Worm (Caenorhabditis elegans) whole organism, L3 larva: ENCODE results near the gene W09H1.1.

ENCODE experiments used
- ama-1 ChIP-seq: fragments of 150-350 bp; optimal IDR thresholded peaks from 2 replicates; lab custom pipeline; 2018
- ceh-16 ChIP-seq: sonication (generic microtip); optimal IDR thresholded peaks from 2 replicates; lab custom pipeline; 2017; ENCODE audit warnings: missing biosample characterization, missing genetic modification characterization
- ceh-28 ChIP-seq: fragments of 150-350 bp; optimal IDR thresholded peaks from 2 replicates; lab custom pipeline; 2014; ENCODE audit warnings: missing biosample characterization, missing genetic modification reagents, missing genetic modification characterization
- ceh-82 ChIP-seq: fragments of 150-350 bp; optimal IDR thresholded peaks from 2 replicates; lab custom pipeline; 2014; ENCODE audit warnings: missing biosample characterization, missing genetic modification characterization
- ceh-9 ChIP-seq: sonication (generic microtip); optimal IDR thresholded peaks from 2 replicates; lab custom pipeline; 2018; ENCODE audit warnings: missing biosample characterization, missing genetic modification characterization
- daf-12 ChIP-seq: fragments of 150-350 bp; optimal IDR thresholded peaks from 2 replicates; lab custom pipeline; 2014; ENCODE audit warnings: missing biosample characterization, missing genetic modification reagents, missing genetic modification characterization
- egl-27 ChIP-seq: sonication (generic microtip); optimal IDR thresholded peaks from 4 replicates; lab custom pipeline; 2017; ENCODE audit warnings: missing biosample characterization, missing genetic modification reagents, missing genetic modification characterization
- egl-5 ChIP-seq: fragments of 150-350 bp; optimal IDR thresholded peaks from 2 replicates; lab custom pipeline; 2017; ENCODE audit warnings: missing biosample characterization, missing genetic modification reagents, missing genetic modification characterization, inconsistent platforms
- elt-1 ChIP-seq: fragments of 150-350 bp; optimal IDR thresholded peaks from 2 replicates; lab custom pipeline; 2014; ENCODE audit warnings: missing biosample characterization, missing genetic modification characterization
- elt-2 ChIP-seq: sonication (generic microtip); optimal IDR thresholded peaks from 2 replicates; lab custom pipeline; 2016; ENCODE audit warnings: missing genetic modification reagents, mild to moderate bottlenecking, missing genetic modification characterization, missing compliant biosample characterization
- elt-3 ChIP-seq, 3 experiments: fragments of 150-350 bp in 1 of 3; sonication (generic microtip) in 2 of 3; optimal IDR thresholded peaks; 2 replicates in 2 of 3; 4 replicates in 1 of 3; lab custom pipeline; 2014 to 2017; ENCODE audit warnings: missing biosample characterization in 3 of 3, missing genetic modification characterization in 3 of 3
- eor-1 ChIP-seq, 2 experiments: fragments of 150-350 bp; optimal IDR thresholded peaks; 2 replicates each; lab custom pipeline; 2014 to 2018; ENCODE audit warnings: missing biosample characterization in 2 of 2, missing genetic modification characterization in 2 of 2
- fkh-2 ChIP-seq: fragments of 150-350 bp; optimal IDR thresholded peaks from 2 replicates; lab custom pipeline; 2014; ENCODE audit warnings: missing biosample characterization, missing genetic modification reagents, missing genetic modification characterization
- fos-1 ChIP-seq: fragments of 150-350 bp; optimal IDR thresholded peaks from 2 replicates; lab custom pipeline; 2014; ENCODE audit warnings: missing biosample characterization, missing genetic modification characterization
- hmg-11 ChIP-seq: sonication (generic microtip); optimal IDR thresholded peaks from 2 replicates; lab custom pipeline; 2016; ENCODE audit warnings: missing genetic modification characterization, missing compliant biosample characterization
- jun-1 ChIP-seq: fragments of 150-350 bp; optimal IDR thresholded peaks from 2 replicates; lab custom pipeline; 2014; ENCODE audit warnings: missing biosample characterization, missing genetic modification reagents, missing genetic modification characterization
- lin-15B ChIP-seq: fragments of 150-350 bp; optimal IDR thresholded peaks from 2 replicates; lab custom pipeline; 2014; ENCODE audit warnings: missing biosample characterization, missing genetic modification characterization
- lin-39 ChIP-seq: fragments of 150-350 bp; optimal IDR thresholded peaks from 2 replicates; lab custom pipeline; 2018; ENCODE audit warnings: missing biosample characterization, missing genetic modification reagents, missing genetic modification characterization
- lsy-12 ChIP-seq: sonication (generic microtip); optimal IDR thresholded peaks from 2 replicates; lab custom pipeline; 2016; ENCODE audit warnings: mild to moderate bottlenecking, missing genetic modification characterization, missing compliant biosample characterization
- mdl-1 ChIP-seq: fragments of 150-350 bp; optimal IDR thresholded peaks from 2 replicates; lab custom pipeline; 2014; ENCODE audit warnings: missing biosample characterization, missing genetic modification characterization
- mml-1 ChIP-seq: fragments of 150-350 bp; sonication (generic microtip); optimal IDR thresholded peaks from 3 replicates; lab custom pipeline; 2014; ENCODE audit warnings: missing biosample characterization, missing genetic modification characterization
- nfya-1 ChIP-seq: sonication (generic microtip); optimal IDR thresholded peaks from 2 replicates; lab custom pipeline; 2017; ENCODE audit warnings: missing genetic modification characterization, mild to moderate bottlenecking, missing compliant biosample characterization, antibody characterized with exemption, moderate library complexity; ENCODE audit not compliant: insufficient read depth
- nhr-11 ChIP-seq: fragments of 150-350 bp; optimal IDR thresholded peaks from 2 replicates; lab custom pipeline; 2014; ENCODE audit warnings: missing biosample characterization, missing genetic modification characterization
- nhr-12 ChIP-seq: fragments of 150-350 bp; optimal IDR thresholded peaks from 2 replicates; lab custom pipeline; 2014; ENCODE audit warnings: missing biosample characterization, missing genetic modification characterization
- nhr-23 ChIP-seq: fragments of 150-350 bp; optimal IDR thresholded peaks from 2 replicates; lab custom pipeline; 2014; ENCODE audit warnings: missing biosample characterization, missing genetic modification reagents, missing genetic modification characterization
- nhr-237 ChIP-seq: fragments of 150-350 bp; optimal IDR thresholded peaks from 2 replicates; lab custom pipeline; 2014; ENCODE audit warnings: missing biosample characterization, missing genetic modification characterization
- nhr-25 ChIP-seq: sonication (generic microtip); optimal IDR thresholded peaks from 2 replicates; lab custom pipeline; 2017; ENCODE audit warnings: missing biosample characterization, missing genetic modification characterization
- nhr-28 ChIP-seq: fragments of 150-350 bp; optimal IDR thresholded peaks from 2 replicates; lab custom pipeline; 2014; ENCODE audit warnings: missing biosample characterization, missing genetic modification characterization
- nhr-43 ChIP-seq: sonication (generic microtip); optimal IDR thresholded peaks from 2 replicates; lab custom pipeline; 2016; ENCODE audit warnings: mild to moderate bottlenecking, missing genetic modification characterization, missing compliant biosample characterization; ENCODE audit not compliant: poor library complexity, severe bottlenecking
- nhr-67 ChIP-seq: fragments of 150-350 bp; optimal IDR thresholded peaks from 2 replicates; lab custom pipeline; 2014; ENCODE audit warnings: missing biosample characterization, missing genetic modification characterization
- nhr-76 ChIP-seq: fragments of 150-350 bp; sonication (generic microtip); optimal IDR thresholded peaks from 5 replicates; lab custom pipeline; 2014; ENCODE audit warnings: missing biosample characterization, missing genetic modification characterization
- pha-4 ChIP-seq: fragments of 150-350 bp; optimal IDR thresholded peaks from 2 replicates; lab custom pipeline; 2014; ENCODE audit warnings: missing biosample characterization, missing genetic modification reagents, missing genetic modification characterization
- sea-2 ChIP-seq: fragments of 150-350 bp; sonication (generic microtip); optimal IDR thresholded peaks from 4 replicates; lab custom pipeline; 2014; ENCODE audit warnings: missing biosample characterization, missing genetic modification reagents, missing genetic modification characterization
- skn-1 ChIP-seq: fragments of 150-350 bp; optimal IDR thresholded peaks from 2 replicates; lab custom pipeline; 2014; ENCODE audit warnings: missing biosample characterization, missing genetic modification characterization
- unc-39 ChIP-seq: sonication (generic microtip); optimal IDR thresholded peaks from 4 replicates; lab custom pipeline; 2017; ENCODE audit warnings: missing biosample characterization, missing genetic modification characterization
- unc-62 ChIP-seq: fragments of 150-350 bp; sonication (generic microtip); optimal IDR thresholded peaks from 4 replicates; lab custom pipeline; 2014; ENCODE audit warnings: missing biosample characterization, missing genetic modification reagents, missing genetic modification characterization
- zag-1 ChIP-seq: fragments of 150-350 bp; optimal IDR thresholded peaks from 2 replicates; lab custom pipeline; 2014; ENCODE audit warnings: missing biosample characterization, missing genetic modification characterization
- ztf-11 ChIP-seq: fragments of 150-350 bp; optimal IDR thresholded peaks from 2 replicates; lab custom pipeline; 2014; ENCODE audit warnings: missing biosample characterization, missing genetic modification characterization
- ztf-4 ChIP-seq: fragments of 150-350 bp; optimal IDR thresholded peaks from 2 replicates; lab custom pipeline; 2014; ENCODE audit warnings: missing biosample characterization, missing genetic modification characterization

Gene W09H1.1

ce11 chrII:13199674-13200215 lies 18.4 kb upstream of the W09H1.1 start, which contains the start of gene btf-1 (continued):
- TF ChIP-seq nhr-23 (tag; lab: Kevin White, UChicago), result peak; percentile 49
- no peak for TF ChIP-seq eor-1 (tag; optimal IDR thresholded peaks at IDR 0.05; lab: Kevin White, UChicago)
- TF ChIP-seq egl-27, result no peak
- no peak for TF ChIP-seq fkh-2 (tag; lab: Kevin White, UChicago)
- TF ChIP-seq ama-1 (lab: Kevin White, UChicago), result peak; percentile 82
- TF ChIP-seq nfya-1 (tag; lab: Kevin White, UChicago), result peak; percentile 68
- TF ChIP-seq ztf-11 (tag; lab: Kevin White, UChicago), result no peak
- TF ChIP-seq unc-39 (tag; lab: Kevin White, UChicago), result no peak
- TF ChIP-seq nhr-67 (tag; lab: Kevin White, UChicago), result no peak
- no peak for TF ChIP-seq nhr-11
- peak; percentile 87 for TF ChIP-seq lin-15B (tag; lab: Kevin White, UChicago)
- peak; percentile 44 for TF ChIP-seq lin-39 (tag; lab: Kevin White, UChicago)
- TF ChIP-seq pha-4, result peak; percentile 78
- TF ChIP-seq skn-1 (tag; lab: Kevin White, UChicago), result peak; percentile 60
- TF ChIP-seq elt-3 (tag; optimal IDR thresholded peaks at IDR 0.05; lab: Kevin White, UChicago), result no peak
- no peak for TF ChIP-seq fos-1 (tag; lab: Kevin White, UChicago)
- TF ChIP-seq lsy-12 (tag; lab: Kevin White, UChicago), result peak; percentile 70
- TF ChIP-seq ceh-16 (tag; lab: Kevin White, UChicago), result no peak
- TF ChIP-seq hmg-11 (tag; lab: Kevin White, UChicago), result peak; percentile 61
- TF ChIP-seq ceh-9 (tag; lab: Kevin White, UChicago), result no peak
- no peak for TF ChIP-seq sea-2 (GFP tag; lab: Kevin White, UChicago)

ce11 chrII:13198845-13199244 lies 17.5 kb upstream of the W09H1.1 start:
- TF ChIP-seq pha-4 (peak; percentile 87), jun-1 (no peak)

ce11 chrII:13196689-13197280 lies 15.4 kb upstream of the W09H1.1 start:
- TF ChIP-seq lin-39 (tag; lab: Kevin White, UChicago), result peak; percentile 32
- TF ChIP-seq nfya-1 (tag; lab: Kevin White, UChicago), result peak; percentile 33
- TF ChIP-seq nhr-23 (tag; lab: Kevin White, UChicago), result peak; percentile 2
- TF ChIP-seq hmg-11 (tag; lab: Kevin White, UChicago), result peak; percentile 29
- no peak for TF ChIP-seq egl-5 (tag; lab: Kevin White, UChicago)
- TF ChIP-seq ztf-11 (tag; lab: Kevin White, UChicago), result no peak
- peak; percentile 75 for TF ChIP-seq pha-4
- no peak for TF ChIP-seq lin-15B (tag; lab: Kevin White, UChicago)
- TF ChIP-seq nhr-25 (tag; lab: Kevin White, UChicago), result peak; percentile 41

- no peak for TF ChIP-seq ceh-82 (tag; lab: Kevin White, UChicago)
- TF ChIP-seq nhr-11, result no peak
- no peak for TF ChIP-seq nhr-43 (tag; lab: Kevin White, UChicago)
- TF ChIP-seq nhr-12 (tag; lab: Kevin White, UChicago), result no peak
- TF ChIP-seq ztf-4, result no peak
- TF ChIP-seq ama-1 (lab: Kevin White, UChicago), result peak; percentile 52
- TF ChIP-seq jun-1, result no peak
- no peak for TF ChIP-seq lsy-12 (tag; lab: Kevin White, UChicago)
Observed at ce11 chrII:13195706-13196417, 14.5 kb upstream of the W09H1.1 start.

ce11 chrII:13195163-13195562 lies 13.8 kb upstream of the W09H1.1 start, which contains the start of gene lec-1:
Gene lec-1 (plus strand): TSS chrII:13195549.
- no peak for TF ChIP-seq nhr-237
- no peak for TF ChIP-seq nhr-25 (tag; lab: Kevin White, UChicago)
- no peak for TF ChIP-seq ceh-16 (tag; lab: Kevin White, UChicago)
- TF ChIP-seq pha-4, result peak; percentile 98
- TF ChIP-seq eor-1 (tag; optimal IDR thresholded peaks at IDR 0.05; lab: Kevin White, UChicago), result no peak
- TF ChIP-seq skn-1 (tag; lab: Kevin White, UChicago), result no peak
- TF ChIP-seq daf-12 (tag; lab: Kevin White, UChicago), result no peak
- TF ChIP-seq elt-2, result peak; percentile 57
- no peak for TF ChIP-seq fos-1 (tag; lab: Kevin White, UChicago)
- TF ChIP-seq zag-1, result no peak
- TF ChIP-seq elt-3 (tag; optimal IDR thresholded peaks at IDR 0.05; lab: Kevin White, UChicago), result no peak
- TF ChIP-seq egl-5 (tag; lab: Kevin White, UChicago), result peak; percentile 88
- TF ChIP-seq elt-1 (tag; lab: Kevin White, UChicago), result no peak
- no peak for TF ChIP-seq nhr-11
- no peak for TF ChIP-seq lsy-12 (tag; lab: Kevin White, UChicago)
- TF ChIP-seq fkh-2 (tag; lab: Kevin White, UChicago), result peak; percentile 52
- no peak for TF ChIP-seq nhr-12 (tag; lab: Kevin White, UChicago)
- peak; percentile 1 for TF ChIP-seq nhr-23 (tag; lab: Kevin White, UChicago)
- TF ChIP-seq lin-39 (tag; lab: Kevin White, UChicago), result no peak
- peak; percentile 41 for TF ChIP-seq ama-1 (lab: Kevin White, UChicago)
- peak; percentile 46 for TF ChIP-seq hmg-11 (tag; lab: Kevin White, UChicago)
- no peak for TF ChIP-seq nhr-28 (tag; lab: Kevin White, UChicago)
- no peak for TF ChIP-seq nhr-76 (tag; lab: Kevin White, UChicago)
- TF ChIP-seq mdl-1 (tag; lab: Kevin White, UChicago), result no peak
- TF ChIP-seq ceh-28 (tag; lab: Kevin White, UChicago), result no peak
- TF ChIP-seq mml-1 (tag; lab: Kevin White, UChicago), result no peak
- peak; percentile 3 for TF ChIP-seq unc-62 (GFP tag; lab: Kevin White, UChicago)
